Fruit fly (Drosophila melanogaster) whole organism, embryonic: ENCODE data around the gene CG31189.

ENCODE experiments used
- Atf-2 ChIP-seq: fragments of 200-800 bp; sonication (Bioruptor generic); optimal IDR thresholded peaks from 2 replicates; lab custom pipeline; 2016; ENCODE audit warnings: missing biosample characterization, missing genetic modification characterization
- Bgb ChIP-seq: fragments of 200-800 bp; sonication (Bioruptor generic); IDR thresholded peaks from 2 replicates; pipeline ENCODE4 v1.3.6; 2022; ENCODE audit warnings: missing biosample characterization, missing genetic modification characterization; ENCODE audit not compliant: partially characterized antibody
- CG10267 ChIP-seq: fragments of 200-800 bp; sonication (Bioruptor generic); optimal IDR thresholded peaks from 2 replicates; lab custom pipeline; 2018; ENCODE audit warnings: missing biosample characterization, mild to moderate bottlenecking, missing genetic modification characterization, moderate library complexity
- CG11247 ChIP-seq: fragments of 200-800 bp; sonication (Bioruptor generic); IDR thresholded peaks from 2 replicates; pipeline ENCODE4 v1.3.6; 2022; ENCODE audit warnings: missing biosample characterization, missing genetic modification characterization
- CG12071 ChIP-seq: fragments of 200-800 bp; sonication (Bioruptor generic); optimal IDR thresholded peaks from 3 replicates; lab custom pipeline; 2018; ENCODE audit warnings: missing biosample characterization, mild to moderate bottlenecking, missing genetic modification characterization
- CG15073 ChIP-seq: fragments of 200-800 bp; sonication (Bioruptor generic); optimal IDR thresholded peaks from 2 replicates; lab custom pipeline; 2016; ENCODE audit warnings: missing biosample characterization, missing genetic modification characterization
- CG17186 ChIP-seq: fragments of 200-800 bp; sonication (Bioruptor generic); optimal IDR thresholded peaks from 3 replicates; lab custom pipeline; 2017; ENCODE audit warnings: missing biosample characterization, missing genetic modification reagents, missing genetic modification characterization
- CG17829 ChIP-seq: fragments of 200-800 bp; optimal IDR thresholded peaks from 2 replicates; lab custom pipeline; 2019; ENCODE audit warnings: missing biosample characterization, mild to moderate bottlenecking, missing genetic modification characterization, moderate library complexity
- CG2129 ChIP-seq: fragments of 200-800 bp; sonication (Bioruptor generic); IDR thresholded peaks from 2 replicates; pipeline ENCODE4 v1.3.6; 2022; ENCODE audit warnings: missing biosample characterization, missing genetic modification characterization; ENCODE audit not compliant: partially characterized antibody
- CG2199 ChIP-seq: fragments of 200-800 bp; sonication (Bioruptor generic); IDR thresholded peaks from 3 replicates; pipeline ENCODE4 v1.3.6; 2022; ENCODE audit warnings: missing biosample characterization, missing genetic modification characterization
- CG3281 ChIP-seq: fragments of 200-800 bp; sonication (Bioruptor generic); optimal IDR thresholded peaks from 3 replicates; lab custom pipeline; 2017; ENCODE audit warnings: missing biosample characterization, mild to moderate bottlenecking, missing genetic modification characterization
- CG6654 ChIP-seq: fragments of 200-800 bp; sonication (Bioruptor generic); optimal IDR thresholded peaks from 2 replicates; lab custom pipeline; 2017; ENCODE audit warnings: missing biosample characterization, mild to moderate bottlenecking, missing genetic modification characterization
- CG7556 ChIP-seq: fragments of 200-800 bp; sonication (Bioruptor generic); optimal IDR thresholded peaks from 2 replicates; lab custom pipeline; 2017; ENCODE audit warnings: missing biosample characterization, mild to moderate bottlenecking, missing genetic modification characterization
- CG7786 ChIP-seq: fragments of 200-800 bp; sonication (Bioruptor generic); optimal IDR thresholded peaks from 2 replicates; lab custom pipeline; 2016; ENCODE audit warnings: missing biosample characterization, missing genetic modification characterization
- CG7963 ChIP-seq: fragments of 200-800 bp; sonication (Bioruptor generic); IDR thresholded peaks from 3 replicates; pipeline ENCODE4 v1.3.6; 2022; ENCODE audit warnings: missing biosample characterization, missing genetic modification characterization; ENCODE audit not compliant: partially characterized antibody
- CTCF ChIP-seq: fragments of 200-800 bp; sonication (Bioruptor generic); optimal IDR thresholded peaks from 2 replicates; lab custom pipeline; 2017; ENCODE audit warnings: missing biosample characterization, mild to moderate bottlenecking, missing genetic modification characterization, moderate library complexity
- D19A ChIP-seq: fragments of 200-800 bp; optimal IDR thresholded peaks from 3 replicates; lab custom pipeline; 2019; ENCODE audit warnings: missing biosample characterization, mild to moderate bottlenecking, missing genetic modification characterization, moderate library complexity
- Dbx ChIP-seq: fragments of 200-800 bp; sonication (Bioruptor generic); IDR thresholded peaks from 3 replicates; pipeline ENCODE4 v1.3.6; 2022; ENCODE audit warnings: missing biosample characterization, missing genetic modification characterization
- Deaf1 ChIP-seq: fragments of 200-800 bp; optimal IDR thresholded peaks from 3 replicates; lab custom pipeline; 2019; ENCODE audit warnings: missing biosample characterization, mild to moderate bottlenecking, missing genetic modification characterization, moderate library complexity
- Ets65A ChIP-seq: fragments of 200-800 bp; sonication (Bioruptor generic); peaks from one replicate; lab custom pipeline; 2016; ENCODE audit warnings: missing biosample characterization, missing genetic modification characterization
- Ets97D ChIP-seq: fragments of 200-800 bp; sonication (Bioruptor generic); optimal IDR thresholded peaks from 3 replicates; lab custom pipeline; 2016; ENCODE audit warnings: missing biosample characterization, missing genetic modification characterization
- Gug ChIP-seq: fragments of 200-800 bp; sonication (Bioruptor generic); IDR thresholded peaks from 4 replicates; pipeline ENCODE4 v1.3.6; 2022; ENCODE audit warnings: missing biosample characterization, missing genetic modification characterization
- HmgD ChIP-seq: fragments of 200-800 bp; sonication (Bioruptor generic); optimal IDR thresholded peaks from 3 replicates; lab custom pipeline; 2016; ENCODE audit warnings: missing biosample characterization, missing genetic modification characterization
- Hr3 ChIP-seq: fragments of 200-800 bp; sonication (Bioruptor generic); optimal IDR thresholded peaks from 3 replicates; lab custom pipeline; 2016; ENCODE audit warnings: missing biosample characterization, missing genetic modification characterization
- MBD-R2 ChIP-seq: fragments of 200-800 bp; sonication (Bioruptor generic); IDR thresholded peaks from 2 replicates; pipeline ENCODE4 v1.3.6; 2022; ENCODE audit warnings: missing biosample characterization, missing genetic modification characterization
- Nf-YB ChIP-seq: fragments of 200-800 bp; sonication (Bioruptor generic); optimal IDR thresholded peaks from 3 replicates; lab custom pipeline; 2019; ENCODE audit warnings: missing biosample characterization, mild to moderate bottlenecking, missing genetic modification characterization, moderate library complexity
- Optix ChIP-seq: fragments of 200-800 bp; sonication (Bioruptor generic); IDR thresholded peaks from 3 replicates; pipeline ENCODE4 v1.3.6; 2022; ENCODE audit warnings: missing biosample characterization, missing genetic modification characterization
- Pdp1 ChIP-seq, 2 experiments: fragments of 200-800 bp; sonication (Bioruptor generic); optimal IDR thresholded peaks; 3 replicates each; lab custom pipeline; 2016; ENCODE audit warnings: missing biosample characterization in 2 of 2, missing genetic modification characterization in 2 of 2, mild to moderate bottlenecking in 1 of 2, moderate library complexity in 1 of 2
- Ptx1 ChIP-seq: fragments of 200-800 bp; sonication (Bioruptor generic); IDR thresholded peaks from 2 replicates; pipeline ENCODE4 v1.3.6; 2022; ENCODE audit warnings: missing biosample characterization, missing genetic modification characterization
- Scr ChIP-seq: fragments of 200-800 bp; sonication (Bioruptor generic); IDR thresholded peaks from 2 replicates; pipeline ENCODE4 v1.3.6; 2022; ENCODE audit warnings: missing biosample characterization, missing genetic modification characterization; ENCODE audit not compliant: partially characterized antibody
- Sox102F ChIP-seq: fragments of 200-800 bp; sonication (Bioruptor generic); optimal IDR thresholded peaks from 2 replicates; lab custom pipeline; 2018; ENCODE audit warnings: missing biosample characterization, mild to moderate bottlenecking, missing genetic modification characterization, moderate library complexity
- al ChIP-seq: fragments of 200-800 bp; sonication (Bioruptor generic); IDR thresholded peaks from 2 replicates; pipeline ENCODE4 v1.3.6; 2022; ENCODE audit warnings: missing biosample characterization, missing genetic modification characterization
- amos ChIP-seq: fragments of 200-800 bp; sonication (Bioruptor generic); IDR thresholded peaks from 2 replicates; pipeline ENCODE4 v1.3.6; 2022; ENCODE audit warnings: missing biosample characterization, missing genetic modification characterization; ENCODE audit not compliant: partially characterized antibody
- ato ChIP-seq: fragments of 200-800 bp; sonication (Bioruptor generic); IDR thresholded peaks from 2 replicates; pipeline ENCODE4 v1.3.6; 2022; ENCODE audit warnings: missing biosample characterization, missing genetic modification characterization; ENCODE audit not compliant: partially characterized antibody
- ci ChIP-seq: fragments of 200-800 bp; sonication (Bioruptor generic); IDR thresholded peaks from 3 replicates; pipeline ENCODE4 v1.3.6; 2022; ENCODE audit warnings: missing biosample characterization, missing genetic modification characterization
- dan ChIP-seq: fragments of 200-800 bp; sonication (Bioruptor generic); IDR thresholded peaks from 2 replicates; pipeline ENCODE4 v1.3.6; 2022; ENCODE audit warnings: missing biosample characterization, missing genetic modification characterization
- danr ChIP-seq: fragments of 200-800 bp; sonication (Bioruptor generic); IDR thresholded peaks from 2 replicates; pipeline ENCODE4 v1.3.6; 2022; ENCODE audit warnings: missing biosample characterization, missing genetic modification characterization
- dmrt99B ChIP-seq: fragments of 200-800 bp; sonication (Bioruptor generic); optimal IDR thresholded peaks from 2 replicates; lab custom pipeline; 2018; ENCODE audit warnings: missing biosample characterization, mild to moderate bottlenecking, missing genetic modification characterization, moderate library complexity
- hbn ChIP-seq: fragments of 200-800 bp; sonication (Bioruptor generic); IDR thresholded peaks from 2 replicates; pipeline ENCODE4 v1.3.6; 2022; ENCODE audit warnings: missing biosample characterization, missing genetic modification characterization; ENCODE audit not compliant: partially characterized antibody
- inv ChIP-seq: fragments of 200-800 bp; sonication (Bioruptor generic); IDR thresholded peaks from 2 replicates; pipeline ENCODE4 v1.3.6; 2022; ENCODE audit warnings: missing biosample characterization, missing genetic modification characterization; ENCODE audit not compliant: partially characterized antibody
- jing ChIP-seq: fragments of 200-800 bp; sonication (Bioruptor generic); optimal IDR thresholded peaks from 2 replicates; lab custom pipeline; 2018; ENCODE audit warnings: missing biosample characterization, mild to moderate bottlenecking, missing genetic modification characterization
- lmd ChIP-seq: fragments of 200-800 bp; sonication (Bioruptor generic); IDR thresholded peaks from 2 replicates; pipeline ENCODE4 v1.3.6; 2022; ENCODE audit warnings: missing biosample characterization, missing genetic modification characterization
- nom ChIP-seq: fragments of 200-800 bp; sonication (Bioruptor generic); optimal IDR thresholded peaks from 2 replicates; lab custom pipeline; 2017; ENCODE audit warnings: missing biosample characterization, missing genetic modification characterization, mild to moderate bottlenecking, moderate library complexity, missing genetic modification reagents
- oc ChIP-seq: fragments of 200-800 bp; sonication (Bioruptor generic); optimal IDR thresholded peaks from 2 replicates; lab custom pipeline; 2018; ENCODE audit warnings: missing biosample characterization, mild to moderate bottlenecking, missing genetic modification characterization, moderate library complexity
- odd ChIP-seq: fragments of 200-800 bp; sonication (Bioruptor generic); optimal IDR thresholded peaks from 2 replicates; lab custom pipeline; 2017; ENCODE audit warnings: missing biosample characterization, mild to moderate bottlenecking, missing genetic modification characterization
- p53 ChIP-seq: fragments of 200-800 bp; sonication (Bioruptor generic); optimal IDR thresholded peaks from 2 replicates; lab custom pipeline; 2016; ENCODE audit warnings: missing biosample characterization, missing genetic modification characterization
- pb ChIP-seq: fragments of 200-800 bp; sonication (Bioruptor generic); optimal IDR thresholded peaks from 3 replicates; lab custom pipeline; 2016; ENCODE audit warnings: missing biosample characterization, missing genetic modification characterization
- tna ChIP-seq: fragments of 200-800 bp; sonication (Bioruptor generic); IDR thresholded peaks from 2 replicates; pipeline ENCODE4 v1.3.6; 2022; ENCODE audit warnings: missing biosample characterization, missing genetic modification characterization; ENCODE audit not compliant: partially characterized antibody

CG31189 gene

dm6 chr3R:21064000-21064924 lies 18.6 kb upstream of the CG31189 start, which contains the start of gene Cortactin (continued):
- TF ChIP-seq p53 (no peak), jing (GFP tag; lab: Kevin White, UChicago) (no peak), Pdp1 (GFP tag; optimal IDR thresholded peaks at IDR 0.05; lab: Kevin White, UChicago) (peak in 1 of 2 experiments; percentile 85), D19A (tag; lab: Kevin White, UChicago) (no peak), CG11247 (GFP tag; lab: Robert Waterston, UW) (no peak), tna (GFP tag; lab: Robert Waterston, UW) (peak; percentile 91), oc (tag; lab: Kevin White, UChicago) (no peak), Ptx1 (GFP tag; lab: Robert Waterston, UW) (no peak), amos (GFP tag; lab: Robert Waterston, UW) (peak; percentile 95), CG6654 (GFP tag; lab: Kevin White, UChicago) (no peak), MBD-R2 (GFP tag; lab: Robert Waterston, UW) (peak; percentile 76), Ets97D (GFP tag; lab: Kevin White, UChicago) (peak; percentile 85), pb (GFP tag; lab: Kevin White, UChicago) (no peak), dmrt99B (no peak), CG7786 (GFP tag; lab: Kevin White, UChicago) (no peak), ci (GFP tag; lab: Robert Waterston, UW) (no peak; the same call in 2 of the 3 replicates), Sox102F (GFP tag; lab: Kevin White, UChicago) (no peak), CG12071 (GFP tag; lab: Kevin White, UChicago) (no peak), CG7963 (GFP tag; lab: Robert Waterston, UW) (peak; percentile 86), nom (GFP tag; lab: Kevin White, UChicago) (peak; percentile 18), hbn (GFP tag; lab: Robert Waterston, UW) (peak; percentile 81), CG2129 (GFP tag; lab: Robert Waterston, UW) (peak; percentile 91), ato (GFP tag; lab: Robert Waterston, UW) (peak; percentile 90), Deaf1 (tag; lab: Kevin White, UChicago) (peak; percentile 75), danr (GFP tag; lab: Robert Waterston, UW) (no peak), Ets65A (GFP tag; lab: Kevin White, UChicago) (peak; percentile 43), Gug (GFP tag; lab: Robert Waterston, UW) (peak; percentile 14; the same call in 1 of the 4 replicates), Nf-YB (GFP tag; lab: Kevin White, UChicago) (no peak), dan (GFP tag; lab: Robert Waterston, UW) (no peak), CG2199 (GFP tag; lab: Robert Waterston, UW) (peak; percentile 44; the same call in 1 of the 3 replicates), CG3281 (GFP tag; lab: Kevin White, UChicago) (no peak), CG15073 (peak; percentile 97), inv (GFP tag; lab: Robert Waterston, UW) (peak; percentile 83), Hr3 (GFP tag; lab: Kevin White, UChicago) (peak; percentile 5), CG7556 (no peak), CTCF (GFP tag; lab: Kevin White, UChicago) (no peak), CG17829 (tag; lab: Kevin White, UChicago) (peak; percentile 10), Atf-2 (GFP tag; lab: Kevin White, UChicago) (no peak), Optix (no peak), Dbx (GFP tag; lab: Robert Waterston, UW) (0 out of 3 replicates have a peak, but pooled peaks have one; percentile 48), lmd (GFP tag; lab: Robert Waterston, UW) (no peak), Bgb (GFP tag; lab: Robert Waterston, UW) (peak; percentile 94), CG17186 (GFP tag; lab: Kevin White, UChicago) (no peak), odd (no peak), Scr (GFP tag; lab: Robert Waterston, UW) (peak; percentile 87), CG10267 (peak; percentile 33), al (no peak), HmgD (GFP tag; lab: Kevin White, UChicago) (peak; percentile 52)
